Worm (Caenorhabditis elegans) whole organism, late embryonic: ENCODE measurements around the gene F19B2.5.

Source experiments
- C08G9.2 ChIP-seq: sonication (generic microtip); optimal IDR thresholded peaks from 2 replicates; lab custom pipeline; 2016; ENCODE audit warnings: mild to moderate bottlenecking, missing genetic modification characterization, moderate library complexity, missing compliant biosample characterization
- C38D4.7 ChIP-seq: fragments of 200-800 bp; sonication (Bioruptor generic); optimal IDR thresholded peaks from 2 replicates; lab custom pipeline; 2018; ENCODE audit warnings: mild to moderate bottlenecking, missing genetic modification characterization, moderate library complexity, missing compliant biosample characterization
- ama-1 ChIP-seq: fragments of 150-350 bp; optimal IDR thresholded peaks from 2 replicates; lab custom pipeline; 2014
- ceh-9 ChIP-seq: sonication (generic microtip); optimal IDR thresholded peaks from 2 replicates; lab custom pipeline; 2016; ENCODE audit warnings: mild to moderate bottlenecking, missing genetic modification characterization, inconsistent platforms, missing compliant biosample characterization
- dmd-4 ChIP-seq: sonication (generic microtip); optimal IDR thresholded peaks from 2 replicates; lab custom pipeline; 2016; ENCODE audit warnings: borderline replicate concordance, missing genetic modification characterization, missing compliant biosample characterization
- dve-1 ChIP-seq: sonication (generic microtip); optimal IDR thresholded peaks from 2 replicates; lab custom pipeline; 2017; ENCODE audit warnings: antibody characterized with exemption, mild to moderate bottlenecking, missing genetic modification characterization, missing compliant biosample characterization
- lim-6 ChIP-seq: sonication (generic microtip); optimal IDR thresholded peaks from 2 replicates; lab custom pipeline; 2016; ENCODE audit warnings: missing genetic modification characterization, missing compliant biosample characterization
- pax-1 ChIP-seq: fragments of 150-350 bp; optimal IDR thresholded peaks from 2 replicates; lab custom pipeline; 2014; ENCODE audit warnings: missing biosample characterization, missing genetic modification characterization
- pqm-1 ChIP-seq: sonication (generic microtip); optimal IDR thresholded peaks from 2 replicates; lab custom pipeline; 2016; ENCODE audit warnings: missing genetic modification characterization, missing compliant biosample characterization
- ref-2 ChIP-seq: sonication (generic microtip); optimal IDR thresholded peaks from 2 replicates; lab custom pipeline; 2016; ENCODE audit warnings: missing genetic modification characterization, missing compliant biosample characterization
- tbx-7 ChIP-seq: sonication (generic microtip); optimal IDR thresholded peaks from 2 replicates; lab custom pipeline; 2016; ENCODE audit warnings: missing genotype, missing genetic modification characterization, missing compliant biosample characterization
- unc-55 ChIP-seq: sonication (generic microtip); optimal IDR thresholded peaks from 2 replicates; lab custom pipeline; 2017; ENCODE audit warnings: missing biosample characterization, missing genetic modification reagents, missing genetic modification characterization

DNA sequence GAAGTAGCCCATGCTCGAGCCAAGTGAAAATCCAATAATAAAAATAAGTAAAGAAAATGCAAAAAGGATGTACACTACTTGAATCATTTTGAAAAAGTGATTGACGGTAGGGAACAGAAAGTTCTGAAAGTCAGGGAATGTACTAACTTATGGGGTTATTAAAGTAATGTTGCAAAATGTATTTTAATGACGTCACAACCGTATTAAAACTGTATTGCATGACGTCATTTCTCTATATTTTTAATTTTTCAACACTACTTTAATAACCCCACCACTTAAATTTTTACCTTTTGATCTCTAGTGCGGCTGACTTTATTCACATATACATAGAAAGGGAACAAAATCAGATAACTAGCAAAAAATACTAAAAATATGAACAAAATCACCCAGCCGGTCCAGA lies 18.3 kb upstream of the F19B2.5 start:
- TF ChIP-seq tbx-7 (no peak), unc-55 (GFP tag; lab: Kevin White, UChicago) (no peak), dmd-4 (tag; lab: Kevin White, UChicago) (no peak), ceh-9 (tag; lab: Kevin White, UChicago) (no peak), pax-1 (tag; lab: Kevin White, UChicago) (no peak), dve-1 (tag; lab: Kevin White, UChicago) (no peak), ama-1 (lab: Kevin White, UChicago) (no peak), ref-2 (tag; lab: Kevin White, UChicago) (no peak), pqm-1 (tag; lab: Kevin White, UChicago) (no peak), lim-6 (tag; lab: Kevin White, UChicago) (no peak), C38D4.7 (GFP tag; lab: Kevin White, UChicago) (no peak), C08G9.2 (no peak)
